Fruit fly (Drosophila melanogaster): ENCODE measurements around the gene CG42821.

DNA sequence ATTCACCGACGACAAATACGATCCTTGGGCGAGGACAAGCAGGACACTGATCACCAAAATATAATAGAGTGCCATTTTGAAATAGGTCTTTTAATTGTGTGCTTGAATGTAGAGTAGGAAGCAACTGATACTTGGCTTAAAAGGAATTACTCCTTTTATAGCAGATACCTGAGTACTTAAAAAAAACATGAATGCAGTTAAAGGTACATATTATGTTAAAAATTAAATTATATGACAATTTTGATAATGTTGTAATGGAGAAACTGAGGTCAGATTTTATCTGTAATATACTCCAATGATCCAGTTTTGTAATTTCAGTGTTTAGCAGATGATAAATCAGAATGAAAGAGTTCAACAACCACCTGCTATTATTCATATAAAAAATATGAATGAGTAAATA lies 9.2 kb downstream of the CG42821 start, which contains the start of gene CG14332:
- TF ChIP-seq CTCF (optimal IDR thresholded peaks at IDR 0.05) (no peak), CG8478 (optimal IDR thresholded peaks at IDR 0.05) (no peak)
